Worm (Caenorhabditis elegans) whole organism, L4 larva: ENCODE data around the gene H12D21.6.

Source experiments
- attf-4 ChIP-seq: sonication (generic microtip); optimal IDR thresholded peaks from 3 replicates; lab custom pipeline; 2017; ENCODE audit warnings: missing biosample characterization, missing genetic modification characterization
- ceh-44 ChIP-seq: fragments of 200-800 bp; sonication (Bioruptor generic); IDR thresholded peaks from 2 replicates; pipeline ENCODE4 v1.3.6; 2022; ENCODE audit warnings: missing genetic modification reagents, missing genetic modification characterization, missing compliant biosample characterization

- no peak for TF ChIP-seq ceh-44 (GFP tag; lab: Robert Waterston, UW)
- no peak for TF ChIP-seq attf-4 (tag; lab: Kevin White, UChicago)
These were observed 48.0 kb downstream of the H12D21.6 start for ce11 chrV:14849628-14850027.
